Worm (Caenorhabditis elegans) whole organism, young adult: ENCODE measurements around the gene inx-18.
A peak's percentile ranks its signal among the peaks of the same experiment; 100 is the strongest.

Source experiments
- B0035.1 ChIP-seq: sonication (generic microtip); optimal IDR thresholded peaks from 2 replicates; lab custom pipeline; 2016; ENCODE audit warnings: missing genetic modification characterization, mild to moderate bottlenecking, missing compliant biosample characterization, missing genotype, missing genetic modification reagents
- C06A6.2 ChIP-seq: fragments of 200-800 bp; sonication (Bioruptor generic); conservative IDR thresholded peaks from 2 replicates; pipeline ENCODE4 v1.3.6; 2022; ENCODE audit warnings: missing genetic modification characterization, missing compliant biosample characterization
- C17E4.6 ChIP-seq: fragments of 200-800 bp; sonication (Bioruptor generic); IDR thresholded peaks from 2 replicates; pipeline ENCODE4 v1.3.6; 2022; ENCODE audit warnings: missing genetic modification reagents, missing genetic modification characterization, missing compliant biosample characterization
- F22D6.2 ChIP-seq: sonication (generic microtip); optimal IDR thresholded peaks from 2 replicates; lab custom pipeline; 2016; ENCODE audit warnings: mild to moderate bottlenecking, missing genetic modification characterization, missing compliant biosample characterization
- F37B4.10 ChIP-seq: fragments of 200-800 bp; sonication (Bioruptor generic); IDR thresholded peaks from 2 replicates; pipeline ENCODE4 v1.3.6; 2022; ENCODE audit warnings: missing genetic modification characterization, missing compliant biosample characterization
- F39B2.1 ChIP-seq: fragments of 200-800 bp; sonication (Bioruptor generic); IDR thresholded peaks from 2 replicates; pipeline ENCODE4 v1.3.6; 2022; ENCODE audit warnings: missing genetic modification reagents, missing genetic modification characterization, missing compliant biosample characterization
- F55B11.4 ChIP-seq: sonication (generic microtip); optimal IDR thresholded peaks from 2 replicates; lab custom pipeline; 2016; ENCODE audit warnings: missing compliant biosample characterization, missing genetic modification characterization, borderline replicate concordance; ENCODE audit not compliant: insufficient read depth
- F57A8.1 ChIP-seq: fragments of 200-800 bp; sonication (Bioruptor generic); optimal IDR thresholded peaks from 2 replicates; lab custom pipeline; 2018; ENCODE audit warnings: mild to moderate bottlenecking, missing genetic modification characterization, moderate library complexity, missing compliant biosample characterization
- F57C9.4 ChIP-seq: sonication (generic microtip); optimal IDR thresholded peaks from 2 replicates; lab custom pipeline; 2017; ENCODE audit warnings: mild to moderate bottlenecking, missing genetic modification characterization, missing compliant biosample characterization
- K12H6.12 ChIP-seq: fragments of 200-800 bp; sonication (Bioruptor generic); optimal IDR thresholded peaks from 2 replicates; lab custom pipeline; 2018; ENCODE audit warnings: mild to moderate bottlenecking, missing genetic modification characterization, missing compliant biosample characterization
- T26A5.8 ChIP-seq: sonication (generic microtip); optimal IDR thresholded peaks from 2 replicates; lab custom pipeline; 2016; ENCODE audit warnings: missing genetic modification characterization, missing compliant biosample characterization
- Y53F4B.3 ChIP-seq: fragments of 200-800 bp; sonication (Bioruptor generic); IDR thresholded peaks from 2 replicates; pipeline ENCODE4 v1.3.6; 2022; ENCODE audit warnings: missing genetic modification reagents, missing genetic modification characterization, missing compliant biosample characterization
- ama-1 ChIP-seq, 3 experiments: fragments of 150-350 bp in 1 of 3; sonication (generic microtip) in 2 of 3; optimal IDR thresholded peaks; 2 replicates each; lab custom pipeline; 2014 to 2018; ENCODE audit warnings: missing biosample characterization in 2 of 3, missing genetic modification characterization in 2 of 3, missing genetic modification reagents in 2 of 3
- atf-7 ChIP-seq: sonication (generic microtip); optimal IDR thresholded peaks from 2 replicates; lab custom pipeline; 2017; ENCODE audit warnings: mild to moderate bottlenecking, missing genetic modification characterization, missing compliant biosample characterization
- attf-3 ChIP-seq: fragments of 200-800 bp; sonication (Bioruptor generic); conservative IDR thresholded peaks from 2 replicates; pipeline ENCODE4 v1.3.6; 2022; ENCODE audit warnings: missing genetic modification reagents, missing genetic modification characterization, missing compliant biosample characterization
- attf-6 ChIP-seq: fragments of 200-800 bp; sonication (Bioruptor generic); IDR thresholded peaks from 2 replicates; pipeline ENCODE4 v1.3.6; 2022; ENCODE audit warnings: missing genetic modification reagents, missing genetic modification characterization, missing compliant biosample characterization
- cebp-2 ChIP-seq: fragments of 200-800 bp; sonication (Bioruptor generic); IDR thresholded peaks from 2 replicates; pipeline ENCODE4 v1.3.6; 2022; ENCODE audit warnings: missing genetic modification characterization, missing compliant biosample characterization
- ceh-58 ChIP-seq: fragments of 200-800 bp; sonication (Bioruptor generic); IDR thresholded peaks from 2 replicates; pipeline ENCODE4 v1.3.6; 2022; ENCODE audit warnings: missing genetic modification characterization, missing compliant biosample characterization
- ceh-91 ChIP-seq: fragments of 200-800 bp; sonication (Bioruptor generic); IDR thresholded peaks from 2 replicates; pipeline ENCODE4 v1.3.6; 2022; ENCODE audit warnings: missing genetic modification reagents, missing genetic modification characterization, missing compliant biosample characterization
- chd-7 ChIP-seq: sonication (generic microtip); optimal IDR thresholded peaks from 2 replicates; lab custom pipeline; 2016; ENCODE audit warnings: mild to moderate bottlenecking, missing genetic modification characterization, moderate library complexity, missing compliant biosample characterization
- egrh-3 ChIP-seq: fragments of 200-800 bp; sonication (Bioruptor generic); IDR thresholded peaks from 2 replicates; pipeline ENCODE4 v1.3.6; 2022; ENCODE audit warnings: missing genetic modification reagents, missing genetic modification characterization, missing compliant biosample characterization
- ets-4 ChIP-seq: fragments of 200-800 bp; sonication (Bioruptor generic); optimal IDR thresholded peaks from 2 replicates; lab custom pipeline; 2018; ENCODE audit warnings: mild to moderate bottlenecking, missing genetic modification characterization, missing compliant biosample characterization
- hlh-26 ChIP-seq: fragments of 200-800 bp; sonication (Bioruptor generic); conservative IDR thresholded peaks from 2 replicates; pipeline ENCODE4 v1.3.6; 2022; ENCODE audit warnings: missing genetic modification reagents, missing genetic modification characterization, missing compliant biosample characterization
- hmg-20 ChIP-seq: fragments of 200-800 bp; sonication (Bioruptor generic); IDR thresholded peaks from 2 replicates; pipeline ENCODE4 v1.3.6; 2022; ENCODE audit warnings: missing genetic modification reagents, missing genetic modification characterization, missing compliant biosample characterization
- lin-26 ChIP-seq: fragments of 200-800 bp; sonication (Bioruptor generic); IDR thresholded peaks from 2 replicates; pipeline ENCODE4 v1.3.6; 2022; ENCODE audit warnings: missing genetic modification reagents, missing genetic modification characterization, missing compliant biosample characterization
- lin-54 ChIP-seq: fragments of 200-800 bp; sonication (Bioruptor generic); optimal IDR thresholded peaks from 2 replicates; lab custom pipeline; 2018; ENCODE audit warnings: mild to moderate bottlenecking, missing genetic modification characterization, missing compliant biosample characterization
- lir-1 ChIP-seq: fragments of 200-800 bp; sonication (Bioruptor generic); conservative IDR thresholded peaks from 2 replicates; pipeline ENCODE4 v1.3.6; 2022; ENCODE audit warnings: missing genetic modification reagents, missing genetic modification characterization, missing compliant biosample characterization
- lsl-1 ChIP-seq: fragments of 200-800 bp; sonication (Bioruptor generic); optimal IDR thresholded peaks from 2 replicates; lab custom pipeline; 2018; ENCODE audit warnings: mild to moderate bottlenecking, missing genetic modification characterization, moderate library complexity, missing compliant biosample characterization
- lsy-27 ChIP-seq: sonication (generic microtip); optimal IDR thresholded peaks from 2 replicates; lab custom pipeline; 2017; ENCODE audit warnings: missing genetic modification characterization, mild to moderate bottlenecking, missing compliant biosample characterization, antibody characterized with exemption, missing genotype, borderline replicate concordance; ENCODE audit not compliant: insufficient read depth
- mcd-1 ChIP-seq: fragments of 200-800 bp; sonication (Bioruptor generic); IDR thresholded peaks from 2 replicates; pipeline ENCODE4 v1.3.6; 2022; ENCODE audit warnings: missing genetic modification reagents, missing genetic modification characterization, missing compliant biosample characterization
- mel-28 ChIP-seq: sonication (generic microtip); optimal IDR thresholded peaks from 2 replicates; lab custom pipeline; 2016; ENCODE audit warnings: borderline replicate concordance, mild to moderate bottlenecking, missing genetic modification characterization, missing compliant biosample characterization
- mes-4 ChIP-seq: sonication (generic microtip); optimal IDR thresholded peaks from 2 replicates; lab custom pipeline; 2016; ENCODE audit warnings: missing genotype, missing genetic modification characterization, missing compliant biosample characterization
- nfya-2 ChIP-seq: fragments of 200-800 bp; sonication (Bioruptor generic); IDR thresholded peaks from 2 replicates; pipeline ENCODE4 v1.3.6; 2022; ENCODE audit warnings: missing genetic modification reagents, missing genetic modification characterization, missing compliant biosample characterization
- nfyb-1 ChIP-seq: fragments of 200-800 bp; sonication (Bioruptor generic); IDR thresholded peaks from 2 replicates; pipeline ENCODE4 v1.3.6; 2022; ENCODE audit warnings: missing genetic modification reagents, missing genetic modification characterization, missing compliant biosample characterization
- nhr-90 ChIP-seq: sonication (generic microtip); optimal IDR thresholded peaks from 2 replicates; lab custom pipeline; 2016; ENCODE audit warnings: missing genotype, mild to moderate bottlenecking, missing genetic modification characterization, missing compliant biosample characterization
- somi-1 ChIP-seq: fragments of 200-800 bp; sonication (Bioruptor generic); optimal IDR thresholded peaks from 2 replicates; lab custom pipeline; 2018; ENCODE audit warnings: mild to moderate bottlenecking, missing genetic modification characterization, missing compliant biosample characterization
- sptf-2 ChIP-seq: fragments of 200-800 bp; sonication (Bioruptor generic); optimal IDR thresholded peaks from 2 replicates; lab custom pipeline; 2018; ENCODE audit warnings: mild to moderate bottlenecking, missing genetic modification characterization, missing compliant biosample characterization
- tbp1 ChIP-seq: fragments of 200-800 bp; sonication (Bioruptor generic); optimal IDR thresholded peaks from 2 replicates; lab custom pipeline; 2018; ENCODE audit warnings: mild to moderate bottlenecking, missing genetic modification characterization, missing compliant biosample characterization
- unc-130 ChIP-seq: sonication (generic microtip); optimal IDR thresholded peaks from 2 replicates; lab custom pipeline; 2016; ENCODE audit warnings: missing genetic modification reagents, missing genetic modification characterization, missing compliant biosample characterization
- unc-62 ChIP-seq: fragments of 150-350 bp; optimal IDR thresholded peaks from 2 replicates; lab custom pipeline; 2014; ENCODE audit warnings: missing biosample characterization, missing genetic modification reagents, missing genetic modification characterization
- zfh-2 ChIP-seq: fragments of 200-800 bp; sonication (Bioruptor generic); conservative IDR thresholded peaks from 2 replicates; pipeline ENCODE4 v1.3.6; 2022; ENCODE audit warnings: missing genetic modification reagents, missing genetic modification characterization, missing compliant biosample characterization
- zim-3 ChIP-seq: sonication (generic microtip); optimal IDR thresholded peaks from 2 replicates; lab custom pipeline; 2017; ENCODE audit warnings: mild to moderate bottlenecking, missing genetic modification characterization, moderate library complexity, missing compliant biosample characterization
- ztf-22 ChIP-seq: fragments of 200-800 bp; sonication (Bioruptor generic); optimal IDR thresholded peaks from 2 replicates; lab custom pipeline; 2018; ENCODE audit warnings: mild to moderate bottlenecking, missing genetic modification characterization, moderate library complexity, missing compliant biosample characterization

inx-18 gene

ce11 chrIV:605431-605830, 724 bp upstream of the inx-18 start:
- TF ChIP-seq nhr-90 (tag; lab: Kevin White, UChicago) (no peak), hmg-20 (GFP tag; lab: Robert Waterston, UW) (no peak), lin-54 (GFP tag; lab: Kevin White, UChicago) (no peak), ceh-91 (GFP tag; lab: Robert Waterston, UW) (no peak), lsl-1 (GFP tag; lab: Kevin White, UChicago) (no peak), egrh-3 (GFP tag; lab: Robert Waterston, UW) (peak; percentile 100), F55B11.4 (tag; lab: Kevin White, UChicago) (no peak), unc-62 (GFP tag; lab: Kevin White, UChicago) (no peak), mcd-1 (GFP tag; lab: Robert Waterston, UW) (peak; percentile 71; the same call in 1 of the 2 replicates), zfh-2 (GFP tag; lab: Robert Waterston, UW) (peak; percentile 84), nfyb-1 (no peak), ceh-58 (GFP tag; lab: Robert Waterston, UW) (no peak), C17E4.6 (no peak), tbp1 (GFP tag; lab: Kevin White, UChicago) (no peak), mel-28 (tag; lab: Kevin White, UChicago) (no peak), F37B4.10 (GFP tag; lab: Robert Waterston, UW) (no peak), mes-4 (no peak), F57A8.1 (GFP tag; lab: Kevin White, UChicago) (no peak), lin-26 (GFP tag; lab: Robert Waterston, UW) (0 out of 2 replicates have a peak, but pooled peaks have one; percentile 12), nfya-2 (GFP tag; lab: Robert Waterston, UW) (no peak), attf-3 (no peak), F39B2.1 (no peak), sptf-2 (no peak), F57C9.4 (tag; lab: Kevin White, UChicago) (no peak), B0035.1 (tag; lab: Kevin White, UChicago) (no peak), ztf-22 (no peak), chd-7 (tag; lab: Kevin White, UChicago) (no peak)

ce11 chrIV:607628-608027, 1.5 kb downstream of the inx-18 start:
- no peak for TF ChIP-seq T26A5.8
- TF ChIP-seq, all 124 proteins: peak for 0

- TF ChIP-seq Y53F4B.3 (GFP tag; lab: Robert Waterston, UW) (no peak), F22D6.2 (tag; lab: Kevin White, UChicago) (no peak), attf-3 (no peak), sptf-2 (no peak), ets-4 (GFP tag; lab: Kevin White, UChicago) (no peak), ama-1 (optimal IDR thresholded peaks at IDR 0.05; lab: Kevin White, UChicago) (no peak), ama-1 (GFP tag; optimal IDR thresholded peaks at IDR 0.05; lab: Kevin White, UChicago) (no peak), zim-3 (tag; lab: Kevin White, UChicago) (no peak), C06A6.2 (no peak), K12H6.12 (no peak), hlh-26 (GFP tag; lab: Robert Waterston, UW) (no peak), lsy-27 (tag; lab: Kevin White, UChicago) (no peak), atf-7 (tag; lab: Kevin White, UChicago) (no peak), lir-1 (GFP tag; lab: Robert Waterston, UW) (no peak), somi-1 (GFP tag; lab: Kevin White, UChicago) (no peak), attf-6 (GFP tag; lab: Robert Waterston, UW) (no peak), C17E4.6 (no peak), unc-130 (GFP tag; lab: Kevin White, UChicago) (no peak), cebp-2 (GFP tag; lab: Robert Waterston, UW) (no peak)
Measured at ce11 chrIV:613155-613554, 7.0 kb downstream of the inx-18 start.
